Fruit fly (Drosophila melanogaster) whole organism, embryonic: Measurements from ENCODE around the gene CG14383.

Experiments used
- CG10209 ChIP-seq: fragments of 200-800 bp; sonication (Bioruptor generic); optimal IDR thresholded peaks from 3 replicates; lab custom pipeline; 2017; ENCODE audit warnings: missing biosample characterization, mild to moderate bottlenecking, missing genetic modification characterization, missing genetic modification reagents
- CG1024 ChIP-seq: fragments of 200-800 bp; sonication (Bioruptor generic); IDR thresholded peaks from 2 replicates; pipeline ENCODE4 v1.3.6; 2022; ENCODE audit warnings: missing biosample characterization, missing genetic modification characterization
- CG12942 ChIP-seq: fragments of 200-800 bp; sonication (Bioruptor generic); optimal IDR thresholded peaks from 3 replicates; lab custom pipeline; 2016; ENCODE audit warnings: missing biosample characterization, missing genetic modification characterization
- CG13287 ChIP-seq: fragments of 200-800 bp; sonication (Bioruptor generic); IDR thresholded peaks from 2 replicates; pipeline ENCODE4 v1.3.6; 2022; ENCODE audit warnings: missing biosample characterization, missing genetic modification characterization; ENCODE audit not compliant: partially characterized antibody
- CG14965 ChIP-seq: fragments of 200-800 bp; sonication (Bioruptor generic); optimal IDR thresholded peaks from 2 replicates; lab custom pipeline; 2016; ENCODE audit warnings: missing biosample characterization, missing genetic modification characterization, borderline replicate concordance
- CG15073 ChIP-seq: fragments of 200-800 bp; sonication (Bioruptor generic); optimal IDR thresholded peaks from 2 replicates; lab custom pipeline; 2016; ENCODE audit warnings: missing biosample characterization, missing genetic modification characterization
- CG1529 ChIP-seq: fragments of 200-800 bp; sonication (Bioruptor generic); optimal IDR thresholded peaks from 3 replicates; lab custom pipeline; 2018; ENCODE audit warnings: missing biosample characterization, missing genetic modification characterization
- CG17912 ChIP-seq: fragments of 200-800 bp; sonication (Bioruptor generic); optimal IDR thresholded peaks from 2 replicates; lab custom pipeline; 2018; ENCODE audit warnings: missing biosample characterization, mild to moderate bottlenecking, missing genetic modification characterization
- CG1832 ChIP-seq: fragments of 200-800 bp; sonication (Bioruptor generic); optimal IDR thresholded peaks from 2 replicates; lab custom pipeline; 2017; ENCODE audit warnings: missing biosample characterization, mild to moderate bottlenecking, missing genetic modification characterization, inconsistent platforms
- CG18619 ChIP-seq: fragments of 200-800 bp; sonication (Bioruptor generic); optimal IDR thresholded peaks from 3 replicates; lab custom pipeline; 2017; ENCODE audit warnings: missing biosample characterization, mild to moderate bottlenecking, missing genetic modification characterization
- CG18764 ChIP-seq: fragments of 200-800 bp; sonication (Bioruptor generic); optimal IDR thresholded peaks from 3 replicates; lab custom pipeline; 2016; ENCODE audit warnings: missing biosample characterization, missing genetic modification characterization
- CG2202 ChIP-seq: fragments of 200-800 bp; sonication (Bioruptor generic); optimal IDR thresholded peaks from 2 replicates; lab custom pipeline; 2018; ENCODE audit warnings: missing biosample characterization, mild to moderate bottlenecking, missing genetic modification characterization
- CG3407 ChIP-seq: fragments of 200-800 bp; sonication (Bioruptor generic); optimal IDR thresholded peaks from 2 replicates; lab custom pipeline; 2018; ENCODE audit warnings: missing biosample characterization, mild to moderate bottlenecking, missing genetic modification characterization
- CG3995 ChIP-seq: fragments of 200-800 bp; sonication (Bioruptor generic); optimal IDR thresholded peaks from 3 replicates; lab custom pipeline; 2016; ENCODE audit warnings: missing biosample characterization, missing genetic modification characterization
- CG5180 ChIP-seq: fragments of 200-800 bp; sonication (Bioruptor generic); optimal IDR thresholded peaks from 3 replicates; lab custom pipeline; 2017; ENCODE audit warnings: missing biosample characterization, missing genetic modification characterization, mild to moderate bottlenecking, moderate library complexity, missing genetic modification reagents
- CG5245 ChIP-seq: fragments of 200-800 bp; sonication (Bioruptor generic); optimal IDR thresholded peaks from 3 replicates; lab custom pipeline; 2016; ENCODE audit warnings: missing biosample characterization, missing genetic modification characterization
- CG5953 ChIP-seq: fragments of 200-800 bp; sonication (Bioruptor generic); IDR thresholded peaks from 2 replicates; pipeline ENCODE4 v1.3.6; 2022; ENCODE audit warnings: missing biosample characterization, missing genetic modification characterization
- CG6175 ChIP-seq: fragments of 200-800 bp; sonication (Bioruptor generic); IDR thresholded peaks from 3 replicates; pipeline ENCODE4 v1.3.6; 2022; ENCODE audit warnings: missing biosample characterization, missing genetic modification characterization
- CG6254 ChIP-seq: fragments of 200-800 bp; sonication (Bioruptor generic); optimal IDR thresholded peaks from 3 replicates; lab custom pipeline; 2017; ENCODE audit warnings: mild to moderate bottlenecking, missing biosample characterization, missing genetic modification reagents, missing genetic modification characterization
- CG6272 ChIP-seq: fragments of 200-800 bp; sonication (Bioruptor generic); IDR thresholded peaks from 2 replicates; pipeline ENCODE4 v1.3.6; 2022; ENCODE audit warnings: missing biosample characterization, missing genetic modification characterization
- CG7786 ChIP-seq: fragments of 200-800 bp; sonication (Bioruptor generic); optimal IDR thresholded peaks from 2 replicates; lab custom pipeline; 2016; ENCODE audit warnings: missing biosample characterization, missing genetic modification characterization
- CG8281 ChIP-seq: fragments of 200-800 bp; sonication (Bioruptor generic); optimal IDR thresholded peaks from 2 replicates; lab custom pipeline; 2018; ENCODE audit warnings: missing biosample characterization, mild to moderate bottlenecking, missing genetic modification characterization, moderate library complexity
- CG8765 ChIP-seq: fragments of 200-800 bp; sonication (Bioruptor generic); IDR thresholded peaks from 2 replicates; pipeline ENCODE4 v1.3.6; 2022; ENCODE audit warnings: missing biosample characterization, missing genetic modification characterization
- Dbx ChIP-seq: fragments of 200-800 bp; sonication (Bioruptor generic); IDR thresholded peaks from 3 replicates; pipeline ENCODE4 v1.3.6; 2022; ENCODE audit warnings: missing biosample characterization, missing genetic modification characterization
- Dref ChIP-seq: fragments of 200-800 bp; sonication (Bioruptor generic); IDR thresholded peaks from 2 replicates; pipeline ENCODE4 v1.3.6; 2022; ENCODE audit warnings: missing biosample characterization, missing genetic modification characterization
- Gsc ChIP-seq: fragments of 200-800 bp; sonication (Bioruptor generic); IDR thresholded peaks from 2 replicates; pipeline ENCODE4 v1.3.6; 2022; ENCODE audit warnings: missing biosample characterization, missing genetic modification characterization
- Hsf ChIP-seq: fragments of 200-800 bp; sonication (Bioruptor generic); optimal IDR thresholded peaks from 3 replicates; lab custom pipeline; 2016; ENCODE audit warnings: missing biosample characterization, missing genetic modification characterization
- Kr ChIP-seq: fragments of 200-800 bp; sonication (Bioruptor generic); optimal IDR thresholded peaks from 2 replicates; lab custom pipeline; 2017; ENCODE audit warnings: missing biosample characterization, mild to moderate bottlenecking, missing genetic modification characterization
- NC2α ChIP-seq: fragments of 200-800 bp; sonication (Bioruptor generic); optimal IDR thresholded peaks from 2 replicates; lab custom pipeline; 2016; ENCODE audit warnings: missing biosample characterization, missing genetic modification characterization
- Ravus ChIP-seq: fragments of 200-800 bp; sonication (Bioruptor generic); IDR thresholded peaks from 2 replicates; pipeline ENCODE4 v1.3.6; 2022; ENCODE audit warnings: missing biosample characterization, missing genetic modification characterization
- Trl ChIP-seq, 3 experiments: fragments of >200 bp in 2 of 3; fragments of 200-800 bp in 1 of 3; sonication (Bioruptor generic) in 1 of 3; optimal IDR thresholded peaks; 2 replicates in 1 of 3; 3 replicates in 2 of 3; lab custom pipeline; 2016 to 2017; ENCODE audit warnings: missing biosample characterization in 1 of 3, missing genetic modification characterization in 1 of 3
- Usf ChIP-seq: fragments of 200-800 bp; sonication (Bioruptor generic); optimal IDR thresholded peaks from 2 replicates; lab custom pipeline; 2017; ENCODE audit warnings: missing genotype, missing biosample characterization, missing genetic modification characterization
- ab ChIP-seq: fragments of 200-800 bp; sonication (Bioruptor generic); optimal IDR thresholded peaks from 2 replicates; lab custom pipeline; 2016; ENCODE audit warnings: missing biosample characterization, missing genetic modification characterization
- ash1 ChIP-seq: fragments of 200-800 bp; sonication (Bioruptor generic); optimal IDR thresholded peaks from 2 replicates; lab custom pipeline; 2018; ENCODE audit warnings: missing biosample characterization, mild to moderate bottlenecking, missing genetic modification characterization
- chinmo ChIP-seq: fragments of 200-800 bp; sonication (Bioruptor generic); IDR thresholded peaks from 4 replicates; pipeline ENCODE4 v1.3.6; 2022; ENCODE audit warnings: missing biosample characterization, missing genetic modification characterization; ENCODE audit not compliant: partially characterized antibody
- ci ChIP-seq: fragments of 200-800 bp; sonication (Bioruptor generic); IDR thresholded peaks from 3 replicates; pipeline ENCODE4 v1.3.6; 2022; ENCODE audit warnings: missing biosample characterization, missing genetic modification characterization
- esg ChIP-seq: fragments of 200-800 bp; sonication (Bioruptor generic); conservative IDR thresholded peaks from 2 replicates; pipeline ENCODE4 v1.3.6; 2022; ENCODE audit warnings: missing biosample characterization, missing genetic modification characterization
- fru ChIP-seq: fragments of >200 bp; optimal IDR thresholded peaks from 2 replicates; lab custom pipeline; 2017
- fu2 ChIP-seq: fragments of 200-800 bp; sonication (Bioruptor generic); optimal IDR thresholded peaks from 2 replicates; lab custom pipeline; 2016; ENCODE audit warnings: missing biosample characterization, missing genetic modification characterization
- ham ChIP-seq: fragments of 200-800 bp; sonication (Bioruptor generic); IDR thresholded peaks from 2 replicates; pipeline ENCODE4 v1.3.6; 2022; ENCODE audit warnings: missing biosample characterization, missing genetic modification characterization
- hkb ChIP-seq, 2 experiments: fragments of 200-800 bp in 1 of 2; fragments of >200 bp in 1 of 2; sonication (Bioruptor generic) in 1 of 2; IDR thresholded peaks in 1 of 2; optimal IDR thresholded peaks in 1 of 2; 2 replicates each; pipeline versions ENCODE4 v1.3.6 to Lab custom; 2017 to 2022; ENCODE audit warnings: missing biosample characterization in 1 of 2, missing genetic modification characterization in 1 of 2
- kay ChIP-seq: fragments of 200-800 bp; sonication (Bioruptor generic); optimal IDR thresholded peaks from 2 replicates; lab custom pipeline; 2016; ENCODE audit warnings: missing biosample characterization, missing genetic modification characterization
- pros ChIP-seq: fragments of 200-800 bp; sonication (Bioruptor generic); optimal IDR thresholded peaks from 3 replicates; lab custom pipeline; 2019; ENCODE audit warnings: missing biosample characterization, mild to moderate bottlenecking, missing genetic modification characterization, moderate library complexity
- sc ChIP-seq, 3 experiments: fragments of >200 bp in 2 of 3; fragments of 200-800 bp in 1 of 3; sonication (Bioruptor generic) in 1 of 3; optimal IDR thresholded peaks; 2 replicates in 2 of 3; 3 replicates in 1 of 3; lab custom pipeline; 2017; ENCODE audit warnings: mild to moderate bottlenecking in 1 of 3, missing biosample characterization in 1 of 3, missing genetic modification characterization in 1 of 3, missing genetic modification reagents in 1 of 3
- slbo ChIP-seq: fragments of 200-800 bp; sonication (Bioruptor generic); IDR thresholded peaks from 2 replicates; pipeline ENCODE4 v1.3.6; 2022; ENCODE audit warnings: missing biosample characterization, missing genetic modification characterization
- so ChIP-seq: fragments of 200-800 bp; sonication (Bioruptor generic); IDR thresholded peaks from 3 replicates; pipeline ENCODE4 v1.3.6; 2022; ENCODE audit warnings: missing biosample characterization, missing genetic modification characterization
- tx ChIP-seq: fragments of 200-800 bp; sonication (Bioruptor generic); optimal IDR thresholded peaks from 2 replicates; lab custom pipeline; 2016; ENCODE audit warnings: missing biosample characterization, missing genetic modification characterization
- zfh1 ChIP-seq: fragments of 200-800 bp; sonication (Bioruptor generic); IDR thresholded peaks from 3 replicates; pipeline ENCODE4 v1.3.6; 2022; ENCODE audit warnings: missing biosample characterization, missing genetic modification characterization

The CG14383 gene

DNA sequence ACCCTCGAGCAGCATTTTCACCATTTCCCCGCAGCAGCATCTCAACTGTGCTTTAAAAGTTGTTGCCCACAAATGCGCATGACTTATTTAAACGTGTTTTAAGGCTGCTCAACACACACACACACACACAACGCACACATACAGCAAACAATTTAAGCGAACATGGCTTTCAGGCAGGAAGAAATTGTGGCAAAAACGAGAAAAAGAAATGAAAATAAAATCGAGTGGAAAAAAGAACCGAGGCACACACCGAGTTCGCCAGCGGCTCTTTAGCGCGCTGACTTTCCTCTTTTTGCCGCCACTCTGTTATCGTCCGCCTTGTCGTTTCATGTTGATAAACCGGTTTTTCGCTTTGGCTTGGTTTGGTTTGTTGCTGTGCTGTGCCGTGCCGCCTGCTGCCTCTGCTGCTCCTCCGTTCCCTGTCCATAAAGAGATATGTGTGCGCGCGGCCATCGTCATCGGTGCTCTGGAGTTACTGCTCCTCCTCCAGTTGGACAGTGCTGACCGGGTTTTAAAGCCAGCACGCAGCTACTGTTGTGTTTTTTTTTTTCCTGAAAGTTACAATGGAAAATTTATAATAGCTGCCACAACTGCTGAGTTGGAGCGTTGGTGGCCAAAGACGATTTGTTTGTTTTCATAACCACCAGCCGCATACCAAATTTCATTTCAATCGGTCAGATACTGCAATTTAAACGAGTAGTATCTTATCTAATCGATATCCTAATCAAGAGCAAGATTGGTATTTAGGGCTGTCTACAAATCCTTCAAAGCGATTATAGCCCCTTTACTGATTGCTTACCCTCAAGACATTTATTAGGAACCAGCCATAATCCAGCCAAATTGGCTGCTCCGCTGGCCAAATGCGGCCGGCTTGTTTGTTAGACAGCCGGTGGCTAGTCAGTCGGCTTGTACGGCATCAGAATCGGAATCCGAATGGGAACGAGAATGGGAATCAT, 27.8 kb upstream of the CG14383 start (continued):
- TF ChIP-seq kay (no peak), Hsf (GFP tag; lab: Kevin White, UChicago) (no peak), Ravus (GFP tag; lab: Robert Waterston, UW) (no peak), Gsc (GFP tag; lab: Robert Waterston, UW) (no peak), sc (optimal IDR thresholded peaks at IDR 0.05; lab: Kevin White, UChicago) (no peak), sc (GFP tag; optimal IDR thresholded peaks at IDR 0.05; lab: Kevin White, UChicago) (no peak), CG6272 (no peak), zfh1 (GFP tag; lab: Robert Waterston, UW) (no peak), CG1832 (GFP tag; lab: Kevin White, UChicago) (no peak), Dbx (peak; percentile 29; the same call in 1 of the 3 replicates), pros (GFP tag; lab: Kevin White, UChicago) (no peak), CG5953 (GFP tag; lab: Robert Waterston, UW) (no peak), slbo (GFP tag; lab: Robert Waterston, UW) (no peak), Usf (no peak), CG6175 (peak; percentile 86), chinmo (peak; percentile 64; the same call in 2 of the 4 replicates), CG5180 (GFP tag; lab: Kevin White, UChicago) (no peak), CG3995 (GFP tag; lab: Kevin White, UChicago) (no peak), CG5245 (GFP tag; lab: Kevin White, UChicago) (no peak), ab (no peak), CG18764 (GFP tag; lab: Kevin White, UChicago) (no peak), CG3407 (GFP tag; lab: Kevin White, UChicago) (no peak), CG1024 (GFP tag; lab: Robert Waterston, UW) (no peak), CG8765 (GFP tag; lab: Robert Waterston, UW) (peak; percentile 22; the same call in 1 of the 2 replicates), so (GFP tag; lab: Robert Waterston, UW) (0 out of 3 replicates have a peak, but pooled peaks have one; percentile 7), CG12942 (GFP tag; lab: Kevin White, UChicago) (no peak), hkb (optimal IDR thresholded peaks at IDR 0.05; lab: Kevin White, UChicago) (no peak), hkb (GFP tag; IDR thresholded peaks at IDR 0.05; lab: Robert Waterston, UW) (no peak), CG17912 (GFP tag; lab: Kevin White, UChicago) (no peak), NC2α (GFP tag; lab: Kevin White, UChicago) (no peak), Trl (optimal IDR thresholded peaks at IDR 0.05; lab: Kevin White, UChicago) (no peak), Trl (GFP tag; optimal IDR thresholded peaks at IDR 0.05; lab: Kevin White, UChicago) (peak; percentile 12), ham (no peak), CG6254 (GFP tag; lab: Kevin White, UChicago) (no peak), CG15073 (no peak), CG18619 (GFP tag; lab: Kevin White, UChicago) (no peak), CG7786 (GFP tag; lab: Kevin White, UChicago) (no peak), esg (GFP tag; lab: Robert Waterston, UW) (no peak), fu2 (GFP tag; lab: Kevin White, UChicago) (no peak), CG14965 (no peak), CG8281 (tag; lab: Kevin White, UChicago) (no peak), CG10209 (GFP tag; lab: Kevin White, UChicago) (no peak), ci (GFP tag; lab: Robert Waterston, UW) (0 out of 3 replicates have a peak, but pooled peaks have one; percentile 16), fru (lab: Kevin White, UChicago) (no peak), tx (GFP tag; lab: Kevin White, UChicago) (no peak), CG13287 (no peak; the same call in 1 of the 2 replicates), Kr (no peak), Dref (no peak), ash1 (GFP tag; lab: Kevin White, UChicago) (no peak), CG1529 (GFP tag; lab: Kevin White, UChicago) (no peak), CG2202 (tag; lab: Kevin White, UChicago) (no peak)
